Fruit fly (Drosophila melanogaster): Measurements from ENCODE around the gene dgt1.

DNA sequence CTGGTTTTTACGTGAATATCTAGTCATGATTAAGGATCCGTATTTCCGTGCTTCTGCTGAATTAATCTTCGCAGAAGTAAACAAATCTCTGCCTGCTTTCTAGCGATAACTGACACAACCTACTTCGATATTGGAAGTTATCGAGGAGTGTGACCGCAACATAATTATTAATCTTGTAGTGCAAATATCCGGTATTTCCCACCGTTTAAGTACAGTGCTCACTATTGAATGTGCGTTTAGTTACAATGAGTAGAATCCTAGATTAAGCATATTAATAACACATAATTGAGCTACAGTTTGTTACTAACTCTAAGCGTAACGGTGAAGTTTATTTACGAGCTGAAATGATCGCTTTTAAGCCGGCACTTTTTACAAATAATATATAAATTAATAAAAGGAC lies 2.5 kb upstream of the dgt1 start:
- TF ChIP-seq ttk (optimal IDR thresholded peaks at IDR 0.05) (no peak), psq (optimal IDR thresholded peaks at IDR 0.05) (no peak), Myc (optimal IDR thresholded peaks at IDR 0.05) (no peak), Sin3A (optimal IDR thresholded peaks at IDR 0.05) (no peak), h (optimal IDR thresholded peaks at IDR 0.05) (no peak)

Measured in Kc167 (cell line).